Worm (Caenorhabditis elegans) whole organism, midembryonic: ENCODE results near the gene Y50E8A.10.
"Not testable (repeated sequence)": the region's sequence is repeated elsewhere in the genome, so short reads cannot be mapped to it uniquely, and the experiment has no call there.

Experiments used
- T22C8.4 ChIP-seq: fragments of 200-800 bp; sonication (Bioruptor generic); IDR thresholded peaks from 2 replicates; pipeline ENCODE4 v1.3.6; 2022; ENCODE audit warnings: missing genetic modification characterization, missing compliant biosample characterization
- cog-1 ChIP-seq: sonication (generic microtip); optimal IDR thresholded peaks from 2 replicates; lab custom pipeline; 2016; ENCODE audit warnings: missing genetic modification characterization, missing compliant biosample characterization
- flt-1 ChIP-seq: fragments of 200-800 bp; sonication (Bioruptor generic); IDR thresholded peaks from 2 replicates; pipeline ENCODE4 v1.3.6; 2022; ENCODE audit warnings: missing genetic modification characterization, missing compliant biosample characterization
- klf-2 ChIP-seq: fragments of 200-800 bp; sonication (Bioruptor generic); conservative IDR thresholded peaks from 2 replicates; pipeline ENCODE4 v1.3.6; 2022; ENCODE audit warnings: missing genetic modification reagents, missing genetic modification characterization, missing compliant biosample characterization
- med-1 ChIP-seq: sonication (generic microtip); optimal IDR thresholded peaks from 2 replicates; lab custom pipeline; 2017; ENCODE audit warnings: missing genetic modification characterization, mild to moderate bottlenecking, missing compliant biosample characterization, antibody characterized with exemption, missing genetic modification reagents; ENCODE audit not compliant: insufficient read depth
- ref-1 ChIP-seq: fragments of 200-800 bp; sonication (Bioruptor generic); conservative IDR thresholded peaks from 2 replicates; pipeline ENCODE4 v1.3.6; 2022; ENCODE audit warnings: missing genetic modification reagents, missing genetic modification characterization, missing compliant biosample characterization
- tab-1 ChIP-seq: fragments of 200-800 bp; sonication (Bioruptor generic); IDR thresholded peaks from 2 replicates; pipeline ENCODE4 v1.3.6; 2022; ENCODE audit warnings: missing genetic modification characterization, missing compliant biosample characterization
- ztf-23 ChIP-seq: fragments of 200-800 bp; sonication (Bioruptor generic); IDR thresholded peaks from 2 replicates; pipeline ENCODE4 v1.3.6; 2022; ENCODE audit warnings: missing genetic modification reagents, missing genetic modification characterization, missing compliant biosample characterization
- ztf-29 ChIP-seq: fragments of 200-800 bp; sonication (Bioruptor generic); IDR thresholded peaks from 2 replicates; pipeline ENCODE4 v1.3.6; 2022; ENCODE audit warnings: missing genetic modification reagents, missing genetic modification characterization, missing compliant biosample characterization

Gene Y50E8A.10

DNA sequence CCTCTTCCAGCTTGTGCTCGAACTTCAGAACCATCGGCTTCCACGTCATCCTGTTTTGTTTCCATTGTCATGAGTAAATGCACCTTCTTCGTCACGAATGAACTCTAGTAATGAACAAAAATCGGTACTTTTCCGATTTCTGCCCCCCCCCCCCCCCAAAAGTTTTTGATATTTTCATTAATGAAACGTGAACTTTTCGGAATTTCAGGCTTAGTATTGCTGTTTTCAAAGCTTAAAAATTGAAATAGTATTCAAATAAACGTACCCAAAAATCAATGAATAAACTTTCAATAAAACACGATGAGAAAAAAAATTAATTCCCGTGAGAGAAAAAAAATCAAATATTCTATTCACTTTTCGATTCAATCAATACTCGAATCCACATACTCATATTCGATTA is at the start of gene Y50E8A.10, which contains the start of gene scrm-7:
Gene Y50E8A.10, plus strand, starts transcription at position 353 of the 400 bp plus-strand sequence.
Gene scrm-7, minus strand, starts transcription at position 101 of the 400 bp plus-strand sequence.
- no peak for TF ChIP-seq ref-1 (GFP tag; lab: Robert Waterston, UW)

DNA sequence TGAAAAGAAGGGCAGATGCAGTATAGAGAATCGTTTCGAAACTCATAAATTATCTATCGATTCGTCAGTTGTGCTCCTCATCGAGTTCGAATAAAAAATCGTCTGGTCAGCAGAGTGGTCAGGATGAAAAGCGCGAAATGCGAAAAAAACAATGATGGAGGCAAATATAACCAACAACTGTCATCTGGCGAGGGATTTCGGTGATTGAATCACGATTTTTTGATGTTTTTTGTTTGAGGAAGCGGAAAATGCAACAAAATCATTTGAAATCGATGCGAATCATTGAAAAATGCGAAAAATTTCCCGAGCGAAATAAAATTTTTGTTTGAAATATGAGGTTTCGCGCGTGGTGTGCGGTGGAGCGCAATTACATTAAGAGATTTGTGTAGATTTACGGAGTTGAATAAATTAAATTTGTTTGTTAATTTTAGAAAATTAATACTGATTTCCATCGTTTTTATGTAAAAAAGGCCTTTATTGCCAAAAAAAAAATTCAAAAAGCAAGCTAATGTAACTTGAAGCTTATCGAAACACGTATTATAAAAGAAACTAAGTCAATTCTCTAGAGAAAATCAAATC is 45.5 kb upstream of the Y50E8A.10 start, which contains the start of gene unc-61:
Gene unc-61, minus strand, starts transcription at position 51 of the 579 bp plus-strand sequence.
- no peak for TF ChIP-seq ref-1 (GFP tag; lab: Robert Waterston, UW)
- no peak for TF ChIP-seq flt-1 (GFP tag; lab: Robert Waterston, UW)
- no peak for TF ChIP-seq med-1 (GFP tag; lab: Kevin White, UChicago)

DNA sequence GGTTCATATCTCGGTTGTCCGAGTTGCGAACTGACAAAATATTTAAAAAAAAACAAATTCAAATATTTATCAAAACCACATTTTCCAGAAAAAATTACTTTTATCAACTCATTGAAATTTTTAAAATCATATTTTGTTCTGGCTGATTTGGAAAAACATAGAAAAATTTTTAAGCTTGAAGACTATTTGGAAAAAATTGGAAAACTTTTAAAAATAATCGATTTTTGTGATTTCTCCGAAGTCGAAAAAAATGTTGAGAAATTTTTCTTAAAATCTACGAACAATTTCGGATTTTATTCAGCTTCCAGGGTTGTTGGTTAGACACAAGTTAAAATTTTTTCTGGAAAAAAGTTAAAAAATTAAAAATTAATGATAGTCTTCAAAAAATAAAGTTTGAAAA is 42.9 kb upstream of the Y50E8A.10 start, which contains the start of gene Y50E8A.5:
Gene Y50E8A.5, minus strand, starts transcription at position 101 of the 400 bp plus-strand sequence.
- TF ChIP-seq tab-1 = no peak
- no peak for TF ChIP-seq ztf-29 (GFP tag; lab: Robert Waterston, UW)
- TF ChIP-seq klf-2 (GFP tag; lab: Robert Waterston, UW) = no peak
- no peak for TF ChIP-seq med-1 (GFP tag; lab: Kevin White, UChicago)
- TF ChIP-seq ref-1 (GFP tag; lab: Robert Waterston, UW) = no peak
- TF ChIP-seq cog-1 (tag; lab: Kevin White, UChicago) = no peak
- no peak for TF ChIP-seq ztf-23
- no peak for TF ChIP-seq flt-1 (GFP tag; lab: Robert Waterston, UW)
- TF ChIP-seq T22C8.4 (GFP tag; lab: Robert Waterston, UW) = no peak

DNA sequence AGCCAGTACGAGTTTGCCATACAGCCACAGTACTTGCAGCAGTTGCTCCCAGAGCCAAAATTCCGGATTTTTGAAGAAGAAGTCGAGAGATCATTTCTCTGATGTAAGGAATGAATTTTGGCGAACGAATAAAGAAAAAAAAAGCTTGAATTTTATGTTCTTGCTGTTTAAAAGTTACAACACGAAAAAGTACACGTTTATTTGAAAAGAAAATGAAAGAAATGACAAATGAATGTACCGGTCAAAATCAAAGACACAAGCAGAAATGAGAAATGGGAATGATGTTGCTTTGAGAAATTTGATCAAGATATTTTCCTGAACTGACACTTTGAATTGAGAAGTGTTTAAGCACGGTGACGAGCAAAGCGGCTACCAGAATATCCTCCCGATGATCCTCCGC is 38.6 kb upstream of the Y50E8A.10 start, which contains the start of gene Y50E8A.6:
Gene Y50E8A.6, minus strand, starts transcription at position 101 of the 400 bp plus-strand sequence.
- no peak for TF ChIP-seq T22C8.4 (GFP tag; lab: Robert Waterston, UW)
- TF ChIP-seq ztf-29 (GFP tag; lab: Robert Waterston, UW) = no peak
- no peak for TF ChIP-seq flt-1 (GFP tag; lab: Robert Waterston, UW)
- no peak for TF ChIP-seq ztf-23

DNA sequence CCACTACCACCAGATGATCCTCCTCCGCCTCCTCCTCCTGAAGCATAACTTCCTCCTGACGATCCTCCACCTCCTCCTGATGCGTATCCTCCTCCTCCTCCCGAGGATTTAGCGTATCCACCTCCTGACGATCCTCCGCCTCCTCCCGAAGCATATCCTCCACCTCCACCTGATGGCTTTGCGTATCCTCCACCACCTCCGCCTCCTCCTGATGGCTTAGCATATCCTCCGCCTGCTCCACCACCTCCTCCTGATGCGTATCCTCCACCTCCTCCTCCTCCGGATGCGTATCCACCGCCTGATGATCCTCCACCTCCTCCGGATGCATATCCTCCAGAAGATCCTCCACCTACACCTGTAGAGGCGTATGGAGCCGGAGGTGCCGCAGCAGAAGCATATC is 35.0 kb upstream of the Y50E8A.10 start:
- TF ChIP-seq flt-1 (GFP tag; lab: Robert Waterston, UW) (no peak), klf-2 (GFP tag; lab: Robert Waterston, UW) (0 out of 2 replicates have a peak, but pooled peaks have one; percentile 11), ztf-23 (no peak), tab-1 (peak; percentile 67; the same call in 1 of the 2 replicates)

DNA sequence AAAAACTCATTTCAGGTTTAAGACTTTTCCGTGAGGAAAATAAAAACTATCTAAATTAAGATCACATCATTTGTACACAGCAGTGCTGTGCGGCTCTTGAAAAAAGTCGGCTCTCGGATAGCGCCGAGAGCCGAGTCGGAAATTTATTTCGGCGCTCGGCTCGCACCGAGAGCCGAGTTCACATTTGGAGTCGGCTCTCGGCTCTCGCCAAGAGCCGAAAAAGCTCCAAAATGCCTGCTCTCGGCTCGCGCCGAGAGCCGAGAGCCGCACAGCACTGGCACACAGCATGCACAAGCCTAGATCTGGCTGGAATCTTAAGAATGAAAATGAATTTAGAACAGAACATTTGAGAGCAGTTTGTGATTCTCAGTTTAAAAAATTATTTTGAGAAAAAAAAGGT is 32.8 kb upstream of the Y50E8A.10 start:
- TF ChIP-seq flt-1 (GFP tag; lab: Robert Waterston, UW) = no peak
- TF ChIP-seq T22C8.4 (GFP tag; lab: Robert Waterston, UW) = no peak
- no peak for TF ChIP-seq ztf-23
- no peak for TF ChIP-seq cog-1 (tag; lab: Kevin White, UChicago)

DNA sequence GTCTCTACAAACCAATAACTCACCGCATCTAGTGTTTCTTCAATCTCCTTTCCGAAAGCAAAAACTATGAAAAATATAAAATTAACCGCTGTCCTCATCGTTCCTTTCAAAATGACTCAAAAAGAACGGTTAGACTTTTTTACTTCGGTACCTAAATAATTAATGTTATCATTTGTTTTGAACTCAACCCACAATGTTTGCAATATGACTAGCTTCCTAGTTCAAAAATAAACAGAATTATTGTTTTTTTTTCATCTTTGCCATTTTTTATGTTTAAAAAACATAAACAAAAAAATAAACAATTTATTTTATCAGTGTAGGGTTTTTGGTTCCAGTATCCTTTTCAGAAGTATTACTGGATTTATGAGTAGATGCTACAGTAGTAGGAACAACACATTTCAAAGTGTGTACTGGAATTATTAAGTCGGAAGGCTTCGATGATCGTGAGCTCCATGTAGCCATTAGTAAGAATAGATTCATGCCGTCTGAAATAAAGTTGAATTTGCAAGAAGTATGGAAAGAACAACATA is 31.1 kb upstream of the Y50E8A.10 start, which contains the start of the genes lipl-8 and Y50E8A.22:
Gene lipl-8, minus strand, starts transcription at position 101 of the 530 bp plus-strand sequence.
Gene Y50E8A.22, minus strand, starts transcription at position 480 of the 530 bp plus-strand sequence.
- TF ChIP-seq ztf-29 (GFP tag; lab: Robert Waterston, UW) (no peak), T22C8.4 (GFP tag; lab: Robert Waterston, UW) (no peak), cog-1 (tag; lab: Kevin White, UChicago) (no peak), ztf-23 (no peak), tab-1 (no peak), flt-1 (GFP tag; lab: Robert Waterston, UW) (no peak), ref-1 (GFP tag; lab: Robert Waterston, UW) (no peak), med-1 (GFP tag; lab: Kevin White, UChicago) (no peak), klf-2 (GFP tag; lab: Robert Waterston, UW) (no peak)

DNA sequence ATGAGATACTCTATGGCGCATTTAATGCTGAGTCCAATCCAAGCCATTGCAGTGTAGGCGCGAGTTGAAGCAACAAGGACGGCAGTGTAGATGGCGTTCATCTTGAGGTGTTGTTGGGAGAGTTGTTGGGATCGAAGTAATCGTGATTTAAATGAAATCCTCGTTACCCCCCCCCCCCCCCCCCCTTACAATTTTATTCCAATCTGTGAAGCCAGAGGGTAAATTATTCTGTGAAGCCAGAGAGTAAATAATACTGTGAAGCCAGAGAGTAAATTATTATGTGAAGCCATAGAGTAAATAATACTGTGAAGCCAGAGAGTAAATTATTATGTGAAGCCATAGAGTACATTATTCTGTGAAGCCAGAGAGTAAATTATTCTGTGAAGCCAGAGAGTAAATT is 29.4 kb upstream of the Y50E8A.10 start, which contains the start of gene nspa-10:
Gene nspa-10, minus strand, starts transcription at position 101 of the 400 bp plus-strand sequence.
- TF ChIP-seq flt-1 (GFP tag; lab: Robert Waterston, UW); klf-2 (GFP tag; lab: Robert Waterston, UW); ztf-23: not testable (repeated sequence)

DNA sequence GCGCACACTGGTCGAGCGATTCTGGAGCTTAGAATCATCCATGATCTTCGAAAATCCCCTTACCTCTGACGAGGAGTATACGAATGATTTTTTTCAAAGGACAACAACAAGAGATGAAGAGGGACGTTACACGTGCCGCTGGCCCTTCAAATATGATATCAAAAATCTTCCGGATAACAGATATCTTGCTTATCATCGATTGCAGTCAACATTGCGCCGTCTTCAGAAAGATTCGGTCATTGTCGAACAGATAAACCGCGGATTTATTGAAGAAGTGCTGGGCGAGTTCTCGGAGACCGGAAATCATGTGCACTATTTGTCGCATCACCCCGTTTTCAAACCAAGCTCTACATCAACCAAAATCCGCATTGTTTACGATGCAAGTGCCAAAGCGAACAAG is 17.2 kb upstream of the Y50E8A.10 start:
- TF ChIP-seq ztf-23 (no peak), flt-1 (GFP tag; lab: Robert Waterston, UW) (no peak), cog-1 (tag; lab: Kevin White, UChicago) (no peak), med-1 (GFP tag; lab: Kevin White, UChicago) (no peak), tab-1 (no peak), ztf-29 (GFP tag; lab: Robert Waterston, UW) (no peak), T22C8.4 (GFP tag; lab: Robert Waterston, UW) (no peak)

DNA sequence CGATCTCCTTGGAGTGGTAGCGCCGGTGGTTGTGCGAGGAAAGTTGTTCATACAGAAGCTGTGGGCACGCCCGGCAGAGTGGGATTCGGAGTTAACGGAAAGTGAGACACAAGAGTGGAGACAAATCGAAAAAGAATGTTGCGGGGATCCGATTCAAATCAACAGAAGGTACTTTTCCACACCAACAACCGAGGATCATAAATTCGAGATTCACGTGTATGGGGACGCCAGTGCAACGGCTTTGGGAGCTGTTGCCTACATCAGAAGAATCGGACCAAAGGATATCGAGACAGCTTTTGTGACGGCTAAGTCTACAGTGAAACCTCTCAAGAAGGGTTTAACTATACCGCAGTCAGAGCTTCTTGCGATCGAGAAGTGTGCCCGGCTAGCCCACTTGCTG is 16.2 kb upstream of the Y50E8A.10 start:
- TF ChIP-seq cog-1 (tag; lab: Kevin White, UChicago) (no peak), med-1 (GFP tag; lab: Kevin White, UChicago) (no peak), klf-2 (GFP tag; lab: Robert Waterston, UW) (no peak), ref-1 (GFP tag; lab: Robert Waterston, UW) (no peak), flt-1 (GFP tag; lab: Robert Waterston, UW) (no peak), T22C8.4 (GFP tag; lab: Robert Waterston, UW) (no peak)
